Worm (Caenorhabditis elegans): ENCODE results near the gene F09B12.5.

F09B12.5 gene

ce11 chrX:15084395-15084794 lies at the start of gene F09B12.5:
TSS of gene F09B12.5 (plus strand) at chrX:15084695.
- TF ChIP-seq mep-1 (tag; optimal IDR thresholded peaks at IDR 0.05) = no peak
- TF ChIP-seq lsy-2 (tag; optimal IDR thresholded peaks at IDR 0.05) = no peak
- no peak for TF ChIP-seq elt-3 (tag; optimal IDR thresholded peaks at IDR 0.05)
- TF ChIP-seq xbp-1 (tag; optimal IDR thresholded peaks at IDR 0.05) = no peak
- TF ChIP-seq pag-3 (tag; optimal IDR thresholded peaks at IDR 0.05; ENCODE audit: borderline replicate concordance, insufficient read depth) = no peak
- no peak for TF ChIP-seq ama-1 (optimal IDR thresholded peaks at IDR 0.05)
- no peak for TF ChIP-seq swsn-7 (tag; optimal IDR thresholded peaks at IDR 0.05)
- TF ChIP-seq fkh-10 (GFP tag; optimal IDR thresholded peaks at IDR 0.05) = no peak
- no peak for TF ChIP-seq pqm-1 (tag; optimal IDR thresholded peaks at IDR 0.05)
- no peak for TF ChIP-seq snpc-4 (tag; optimal IDR thresholded peaks at IDR 0.05)
- TF ChIP-seq isw-1 (GFP tag; IDR thresholded peaks at IDR 0.05) = no peak
- no peak for TF ChIP-seq sptf-1 (tag; optimal IDR thresholded peaks at IDR 0.05)
- no peak for TF ChIP-seq ceh-63 (GFP tag; optimal IDR thresholded peaks at IDR 0.05)
- TF ChIP-seq ceh-82 (tag; optimal IDR thresholded peaks at IDR 0.05) = no peak

- TF ChIP-seq snpc-4 (tag; optimal IDR thresholded peaks at IDR 0.05) (no peak), efl-1 (optimal IDR thresholded peaks at IDR 0.05) (no peak), efl-1 (GFP tag; optimal IDR thresholded peaks at IDR 0.05 in 1 of 2) (no peak), pax-3 (tag; optimal IDR thresholded peaks at IDR 0.05) (peak; percentile 72), nhr-47 (tag; optimal IDR thresholded peaks at IDR 0.05) (peak; percentile 1), fkh-4 (tag; optimal IDR thresholded peaks at IDR 0.05; ENCODE audit: borderline replicate concordance) (peak; percentile 62)
Observed at ce11 chrX:15034787-15035186, 49.7 kb upstream of the F09B12.5 start, which contains the start of gene dsc-1. TSS of gene dsc-1 (minus strand) at chrX:15034832.

DNA sequence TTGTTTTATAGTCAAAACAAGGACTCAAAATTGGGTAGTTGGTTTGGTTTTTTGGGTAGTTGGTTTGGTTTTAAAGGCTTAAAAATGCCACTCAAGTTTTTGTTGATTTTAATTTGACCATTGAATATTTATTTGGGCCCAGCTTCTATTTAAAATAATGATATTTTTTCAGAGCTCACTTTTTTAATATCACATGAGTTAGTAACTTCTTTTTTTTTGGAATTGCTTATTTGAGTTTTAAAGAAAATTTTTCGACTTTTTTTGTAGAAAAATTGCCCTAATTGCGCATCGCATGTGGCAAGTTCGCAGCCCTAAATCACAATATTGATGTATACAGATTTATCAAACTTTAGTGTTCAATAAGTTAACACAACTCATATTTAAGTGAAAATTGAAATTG lies 48.7 kb upstream of the F09B12.5 start:
- TF ChIP-seq dpl-1 (GFP tag; optimal IDR thresholded peaks at IDR 0.05) = no peak

DNA sequence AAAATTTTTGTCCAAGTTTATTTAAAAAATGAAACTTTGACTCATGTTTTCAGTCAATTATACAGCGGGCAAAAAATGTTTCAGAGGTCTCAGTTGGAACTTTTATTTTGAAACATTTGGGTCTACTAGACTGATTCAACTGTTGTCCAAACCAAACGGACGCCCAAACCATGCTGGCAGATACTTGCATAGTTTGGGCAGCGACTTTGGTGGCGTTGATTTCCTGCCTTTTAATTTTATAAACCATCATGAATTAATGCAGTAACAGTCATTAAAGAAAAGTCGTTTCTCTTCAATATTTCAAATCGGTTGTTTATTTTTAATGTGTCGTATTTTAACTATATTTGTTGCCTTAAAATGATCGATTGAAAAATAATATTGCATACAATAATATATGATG lies 48.2 kb upstream of the F09B12.5 start:
- TF ChIP-seq tbx-2 (tag; optimal IDR thresholded peaks at IDR 0.05) (no peak), dsc-1 (tag; optimal IDR thresholded peaks at IDR 0.05) (no peak), C04F5.9 (tag; optimal IDR thresholded peaks at IDR 0.05) (no peak), efl-1 (optimal IDR thresholded peaks at IDR 0.05) (no peak), efl-1 (GFP tag; optimal IDR thresholded peaks at IDR 0.05 in 1 of 2) (peak in 1 of 2 experiments; percentile 38), mdl-1 (tag; optimal IDR thresholded peaks at IDR 0.05) (no peak)

DNA sequence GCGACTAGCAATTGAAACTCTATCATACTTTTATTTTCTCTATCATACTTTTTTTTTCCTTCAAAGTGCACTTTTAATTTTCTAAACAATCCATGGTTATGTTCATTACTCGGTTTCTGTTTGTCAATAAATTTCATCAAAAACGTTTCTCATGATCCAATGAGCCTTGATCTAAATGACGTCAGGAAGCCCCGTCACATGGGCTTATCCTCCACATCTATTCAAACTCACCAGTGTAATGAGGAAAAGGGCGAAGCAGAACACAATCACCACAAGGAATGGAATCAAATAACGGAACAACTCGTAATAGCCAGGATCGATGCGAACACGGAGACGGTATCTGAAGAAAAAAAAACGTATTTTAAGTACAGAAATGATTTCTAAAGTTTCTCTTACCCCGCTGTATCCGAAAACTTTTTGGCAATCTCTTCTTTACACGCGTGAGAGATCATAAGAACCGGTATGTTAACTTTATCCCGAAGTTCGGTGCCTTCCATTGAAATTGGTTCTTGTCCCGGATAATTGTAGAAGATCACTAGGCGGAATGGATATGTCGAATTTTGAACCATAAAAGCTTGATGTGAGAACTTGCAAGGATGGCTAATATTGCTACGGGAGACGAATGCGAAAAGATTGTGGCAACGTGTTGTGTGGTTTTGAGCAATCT lies 45.3 kb upstream of the F09B12.5 start:
- TF ChIP-seq blmp-1 (tag; optimal IDR thresholded peaks at IDR 0.05) (no peak), lin-14 (GFP tag; optimal IDR thresholded peaks at IDR 0.05) (peak; percentile 26), rnt-1 (tag; optimal IDR thresholded peaks at IDR 0.05) (peak; percentile 42), efl-1 (optimal IDR thresholded peaks at IDR 0.05) (no peak), efl-1 (GFP tag; optimal IDR thresholded peaks at IDR 0.05 in 1 of 2) (peak in 1 of 2 experiments; percentile 92), lsy-2 (tag; optimal IDR thresholded peaks at IDR 0.05) (peak in 1 of 2 experiments; percentile 12), nhr-71 (tag; optimal IDR thresholded peaks at IDR 0.05) (peak; percentile 65), fkh-4 (tag; optimal IDR thresholded peaks at IDR 0.05; ENCODE audit: borderline replicate concordance) (peak; percentile 1), ama-1 (optimal IDR thresholded peaks at IDR 0.05) (no peak), snu-23 (GFP tag; optimal IDR thresholded peaks at IDR 0.05) (peak; percentile 28)

ce11 chrX:15039696-15040212 lies 44.7 kb upstream of the F09B12.5 start:
- peak; percentile 51 for TF ChIP-seq lin-14 (GFP tag; optimal IDR thresholded peaks at IDR 0.05)
- TF ChIP-seq ama-1 (optimal IDR thresholded peaks at IDR 0.05) = no peak
- peak; percentile 54 for TF ChIP-seq grh-1 (GFP tag; IDR thresholded peaks at IDR 0.05)
- TF ChIP-seq nhr-85 (tag) = peak; percentile 80
- no peak for TF ChIP-seq dpl-1 (GFP tag; optimal IDR thresholded peaks at IDR 0.05)
- TF ChIP-seq snu-23 (GFP tag; optimal IDR thresholded peaks at IDR 0.05) = peak; percentile 10
- TF ChIP-seq lsy-2 (tag; optimal IDR thresholded peaks at IDR 0.05) = no peak
- TF ChIP-seq lin-35 (GFP tag; optimal IDR thresholded peaks at IDR 0.05) = peak in 1 of 2 experiments; percentile 1
